Fruit fly (Drosophila melanogaster): ENCODE measurements around the gene CG15545.
A peak's percentile ranks its signal among the peaks of the same experiment; 100 is the strongest.

The CG15545 gene

DNA sequence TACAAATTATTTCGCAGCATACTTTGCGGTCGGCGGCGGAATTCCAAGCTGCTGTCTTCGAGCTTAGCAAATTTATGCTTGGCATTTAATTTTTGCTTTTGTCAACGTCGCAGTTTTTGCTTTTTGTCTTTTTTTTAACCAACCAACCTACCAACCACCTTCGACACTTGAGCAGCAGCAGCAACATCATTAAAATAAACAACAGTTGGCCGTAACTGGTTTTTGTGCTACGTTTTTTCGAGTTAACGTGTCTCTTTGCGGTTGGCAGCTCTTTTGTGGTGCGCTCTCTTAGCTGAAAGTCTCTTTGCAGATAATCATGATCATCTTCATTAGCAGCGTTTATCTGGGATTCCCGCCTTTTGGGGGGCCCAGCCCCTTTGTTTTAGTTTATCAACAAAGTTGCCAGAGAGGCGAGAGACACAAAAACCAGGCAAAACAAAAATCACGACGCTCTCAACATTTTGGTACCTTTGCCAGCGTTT is 50.1 kb downstream of the CG15545 start (continued):
- TF ChIP-seq CG8632 (GFP tag; optimal IDR thresholded peaks at IDR 0.05) (no peak), eg (GFP tag; IDR thresholded peaks at IDR 0.05) (peak; percentile 17; the same call in 1 of the 3 replicates), CG6808 (GFP tag; optimal IDR thresholded peaks at IDR 0.05) (peak; percentile 68), CG15336 (GFP tag; IDR thresholded peaks at IDR 0.05) (peak; percentile 7; the same call in 1 of the 2 replicates), Sox102F (GFP tag; optimal IDR thresholded peaks at IDR 0.05) (peak; percentile 18), ss (GFP tag; optimal IDR thresholded peaks at IDR 0.05) (peak; percentile 78 to 84), fkh (GFP tag; optimal IDR thresholded peaks at IDR 0.05) (no peak), CG34406 (GFP tag; optimal IDR thresholded peaks at IDR 0.05) (no peak), CG10669 (GFP tag; optimal IDR thresholded peaks at IDR 0.05) (peak; percentile 17)
